Fruit fly (Drosophila melanogaster) whole organism, adult: Measurements from ENCODE around the gene CG4455.

Experiments
- CG14711 ChIP-seq: fragments of 200-800 bp; sonication (Bioruptor generic); optimal IDR thresholded peaks from 2 replicates; lab custom pipeline; 2018; ENCODE audit warnings: missing biosample characterization, mild to moderate bottlenecking, missing genetic modification characterization, moderate library complexity
- CG1620 ChIP-seq: fragments of 200-800 bp; sonication (Bioruptor generic); optimal IDR thresholded peaks from 2 replicates; lab custom pipeline; 2016; ENCODE audit warnings: missing biosample characterization, missing genetic modification characterization
- CG33017 ChIP-seq: fragments of 200-800 bp; sonication (Bioruptor generic); optimal IDR thresholded peaks from 2 replicates; lab custom pipeline; 2018; ENCODE audit warnings: missing biosample characterization, mild to moderate bottlenecking, missing genetic modification characterization, moderate library complexity
- CG7045 ChIP-seq: fragments of 200-800 bp; sonication (Bioruptor generic); optimal IDR thresholded peaks from 2 replicates; lab custom pipeline; 2017; ENCODE audit warnings: missing biosample characterization, mild to moderate bottlenecking, missing genetic modification characterization
- Crg-1 ChIP-seq: fragments of 200-800 bp; sonication (Bioruptor generic); optimal IDR thresholded peaks from 2 replicates; lab custom pipeline; 2016; ENCODE audit warnings: missing biosample characterization, missing genetic modification characterization
- Hr96 ChIP-seq: fragments of 200-800 bp; sonication (Bioruptor generic); optimal IDR thresholded peaks from 2 replicates; lab custom pipeline; 2016; ENCODE audit warnings: missing biosample characterization, missing genetic modification characterization
- Mnt ChIP-seq: fragments of 200-800 bp; sonication (Bioruptor generic); optimal IDR thresholded peaks from 2 replicates; lab custom pipeline; 2016; ENCODE audit warnings: missing biosample characterization, mild to moderate bottlenecking, missing genetic modification characterization
- bab1 ChIP-seq: fragments of 200-800 bp; sonication (Bioruptor generic); optimal IDR thresholded peaks from 3 replicates; lab custom pipeline; 2019; ENCODE audit warnings: missing biosample characterization, mild to moderate bottlenecking, missing genetic modification characterization, moderate library complexity
- ovo ChIP-seq: fragments of 200-800 bp; sonication (Bioruptor generic); optimal IDR thresholded peaks from 2 replicates; lab custom pipeline; 2016; ENCODE audit warnings: missing biosample characterization, missing genetic modification characterization
- tj ChIP-seq: fragments of 200-800 bp; sonication (Bioruptor generic); optimal IDR thresholded peaks from 3 replicates; lab custom pipeline; 2017; ENCODE audit warnings: missing biosample characterization, mild to moderate bottlenecking, missing genetic modification characterization, moderate library complexity

DNA sequence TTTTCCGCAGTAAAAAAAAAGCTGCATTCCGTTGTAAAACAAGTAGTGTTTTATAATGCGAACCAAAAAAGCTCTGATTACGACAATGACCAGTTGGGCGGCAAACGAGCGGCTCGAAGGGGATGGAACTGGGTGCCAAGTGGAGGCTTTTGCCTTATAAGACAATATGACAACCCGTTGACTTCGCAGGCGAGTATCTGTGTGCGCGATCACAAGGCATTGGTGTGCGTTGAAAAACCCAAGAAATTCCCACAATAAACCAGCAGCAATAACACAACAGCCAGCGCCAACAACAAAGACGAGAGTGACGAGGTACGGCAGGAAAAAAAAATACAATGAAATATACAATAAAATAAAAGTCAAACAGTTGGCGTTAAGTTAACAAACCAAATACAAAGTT is 37.7 kb upstream of the CG4455 start:
- TF ChIP-seq CG33017 (tag; lab: Kevin White, UChicago) = peak; percentile 58
- peak; percentile 25 for TF ChIP-seq CG7045 (GFP tag; lab: Kevin White, UChicago)
- TF ChIP-seq Crg-1 (GFP tag; lab: Kevin White, UChicago) = no peak
- peak; percentile 35 for TF ChIP-seq ovo
- peak; percentile 80 for TF ChIP-seq CG14711 (tag; lab: Kevin White, UChicago)
- TF ChIP-seq Mnt = peak; percentile 83
- peak; percentile 81 for TF ChIP-seq tj (GFP tag; lab: Kevin White, UChicago)
- TF ChIP-seq CG1620 (GFP tag; lab: Kevin White, UChicago) = no peak
- TF ChIP-seq Hr96 (GFP tag; lab: Kevin White, UChicago) = no peak
- peak; percentile 1 for TF ChIP-seq bab1 (GFP tag; lab: Kevin White, UChicago)
